Fruit fly (Drosophila melanogaster): Measurements from ENCODE around the gene Kcmf1.

The Kcmf1 gene

DNA sequence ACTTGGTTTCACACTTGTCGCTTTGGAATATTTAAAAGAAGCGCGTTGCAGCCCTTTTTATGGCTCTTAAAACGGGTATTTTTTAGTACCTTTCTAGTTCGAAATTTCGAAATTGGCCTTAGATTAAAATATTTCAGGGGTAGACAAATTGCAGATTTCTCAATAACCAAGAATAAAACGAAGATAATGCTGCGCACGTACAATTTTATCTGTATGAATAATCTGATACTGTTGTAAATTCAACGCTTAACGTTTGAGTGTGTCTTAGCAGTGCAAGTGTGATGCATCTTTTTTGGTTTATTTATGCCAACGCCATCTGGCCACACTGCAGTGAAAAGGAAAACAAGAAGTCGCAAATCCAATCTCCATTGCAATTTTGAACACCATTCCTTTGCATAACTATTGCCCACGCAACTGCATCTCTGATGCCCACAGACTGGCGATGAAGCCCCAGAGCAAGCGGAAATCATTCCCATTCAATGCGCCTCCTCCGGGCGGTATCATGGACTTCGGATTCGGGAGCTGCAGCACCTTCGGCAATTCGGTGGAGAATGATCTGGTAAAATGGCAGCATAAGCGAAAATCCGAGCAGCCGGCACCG is 35.9 kb upstream of the Kcmf1 start, which contains the start of gene Nmdmc (continued):
- TF ChIP-seq ro (GFP tag; IDR thresholded peaks at IDR 0.05) (no peak), PHDP (tag; optimal IDR thresholded peaks at IDR 0.05) (no peak), CHES-1-like (GFP tag; optimal IDR thresholded peaks at IDR 0.05) (no peak), CG2678 (tag; optimal IDR thresholded peaks at IDR 0.05) (no peak), rib (GFP tag; IDR thresholded peaks at IDR 0.05) (no peak), chif (GFP tag; optimal IDR thresholded peaks at IDR 0.05) (no peak), BEAF-32 (GFP tag; optimal IDR thresholded peaks at IDR 0.05) (peak; percentile 44), CG1603 (tag; optimal IDR thresholded peaks at IDR 0.05) (peak; percentile 60), CG7357 (GFP tag; IDR thresholded peaks at IDR 0.05) (no peak), CG2875 (GFP tag; optimal IDR thresholded peaks at IDR 0.05) (no peak), croc (GFP tag; conservative IDR thresholded peaks at IDR 0.05) (no peak), chn (GFP tag; optimal IDR thresholded peaks at IDR 0.05) (no peak), CG18476 (GFP tag; optimal IDR thresholded peaks at IDR 0.05) (no peak), dmrt11E (tag; optimal IDR thresholded peaks at IDR 0.05) (no peak), wor (GFP tag; IDR thresholded peaks at IDR 0.05) (no peak), CG7839 (tag; optimal IDR thresholded peaks at IDR 0.05) (no peak), CG14965 (GFP tag; optimal IDR thresholded peaks at IDR 0.05; ENCODE audit: borderline replicate concordance) (no peak), H2.0 (GFP tag; IDR thresholded peaks at IDR 0.05) (no peak), usp (GFP tag; optimal IDR thresholded peaks at IDR 0.05) (no peak), shn (GFP tag; optimal IDR thresholded peaks at IDR 0.05) (no peak), Hand (GFP tag; optimal IDR thresholded peaks at IDR 0.05) (no peak), ash1 (GFP tag; optimal IDR thresholded peaks at IDR 0.05) (no peak), bbx (GFP tag; IDR thresholded peaks at IDR 0.05; ENCODE audit: partially characterized antibody) (no peak), CG4360 (GFP tag; IDR thresholded peaks at IDR 0.05) (no peak), CG9876 (GFP tag; optimal IDR thresholded peaks at IDR 0.05) (no peak), CG8290 (GFP tag; optimal IDR thresholded peaks at IDR 0.05) (no peak), CG8290 (tag; optimal IDR thresholded peaks at IDR 0.05) (no peak), jing (GFP tag; optimal IDR thresholded peaks at IDR 0.05) (no peak), jumu (GFP tag; optimal IDR thresholded peaks at IDR 0.05) (no peak), CG6683 (GFP tag; optimal IDR thresholded peaks at IDR 0.05) (no peak), fd3F (GFP tag; optimal IDR thresholded peaks at IDR 0.05) (no peak), CG4404 (GFP tag; IDR thresholded peaks at IDR 0.05) (no peak), tin (GFP tag; optimal IDR thresholded peaks at IDR 0.05) (no peak), emc (GFP tag; optimal IDR thresholded peaks at IDR 0.05) (no peak), grau (tag; optimal IDR thresholded peaks at IDR 0.05) (peak; percentile 23), Lhr (GFP tag; optimal IDR thresholded peaks at IDR 0.05) (peak; percentile 60), CG15601 (tag; optimal IDR thresholded peaks at IDR 0.05) (no peak), CG12104 (GFP tag; optimal IDR thresholded peaks at IDR 0.05) (no peak), Oli (tag; optimal IDR thresholded peaks at IDR 0.05) (no peak), Adf1 (GFP tag; IDR thresholded peaks at IDR 0.05) (no peak), Vsx1 (GFP tag; optimal IDR thresholded peaks at IDR 0.05) (no peak), aop (GFP tag; IDR thresholded peaks at IDR 0.05) (no peak), sd (tag; optimal IDR thresholded peaks at IDR 0.05) (peak; percentile 11), CG42726 (GFP tag; IDR thresholded peaks at IDR 0.05; ENCODE audit: partially characterized antibody) (no peak), CG12299 (tag; optimal IDR thresholded peaks at IDR 0.05) (no peak), Pdp1 (GFP tag; optimal IDR thresholded peaks at IDR 0.05) (peak in 1 of 2 experiments; percentile 5), btn (GFP tag; optimal IDR thresholded peaks at IDR 0.05) (no peak), CG34422 (GFP tag; IDR thresholded peaks at IDR 0.05) (no peak), CG7745 (tag; optimal IDR thresholded peaks at IDR 0.05) (no peak), en (GFP tag; optimal IDR thresholded peaks at IDR 0.05) (no peak), pum (GFP tag; optimal IDR thresholded peaks at IDR 0.05) (no peak)
